Worm (Caenorhabditis elegans): Measurements from ENCODE around the gene ZK930.2.

The ZK930.2 gene

DNA sequence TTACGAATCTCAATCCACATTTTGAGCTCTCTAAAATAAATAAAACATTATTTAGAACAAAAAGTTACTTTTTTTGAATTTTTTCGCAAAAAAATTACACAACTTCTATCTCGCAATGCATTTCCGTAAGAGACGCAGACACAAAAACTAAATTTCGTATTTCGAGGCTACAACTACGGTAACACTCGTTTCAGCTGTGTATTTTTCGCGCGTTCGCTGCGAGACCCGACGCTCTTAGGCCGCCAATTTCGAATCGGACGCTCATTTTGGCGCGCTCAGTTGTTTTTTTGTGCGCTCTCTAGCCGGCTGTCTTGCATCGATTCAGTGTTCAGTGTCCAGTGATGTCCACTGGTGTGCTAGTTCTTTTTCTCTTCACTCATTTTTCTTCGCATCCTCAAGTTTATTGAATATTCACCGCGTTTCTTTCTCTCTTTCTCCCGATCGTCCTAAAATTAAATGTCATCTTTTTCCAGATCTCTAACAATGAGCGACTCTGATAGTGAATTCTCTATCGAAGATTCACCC lies 18.5 kb downstream of the ZK930.2 start, which contains the start of the genes npp-3 and top-2 (continued):
- TF ChIP-seq daf-19 (GFP tag; conservative IDR thresholded peaks at IDR 0.05) (no peak), dmd-8 (GFP tag; IDR thresholded peaks at IDR 0.05) (no peak), Y105C5A.15 (GFP tag; IDR thresholded peaks at IDR 0.05) (no peak), nhr-6 (tag; optimal IDR thresholded peaks at IDR 0.05) (peak; percentile 84), ztf-7 (tag; optimal IDR thresholded peaks at IDR 0.05) (no peak), unc-39 (tag; optimal IDR thresholded peaks at IDR 0.05) (no peak), lin-1 (GFP tag; IDR thresholded peaks at IDR 0.05) (peak; percentile 40; the same call in 1 of the 2 replicates), hif-1 (tag; optimal IDR thresholded peaks at IDR 0.05) (peak; percentile 41 to 87), fkh-10 (GFP tag; optimal IDR thresholded peaks at IDR 0.05) (peak; percentile 97), nhr-28 (tag; optimal IDR thresholded peaks at IDR 0.05) (peak; percentile 73), ceh-28 (tag; optimal IDR thresholded peaks at IDR 0.05) (no peak), Y5F2A.4 (GFP tag; optimal IDR thresholded peaks at IDR 0.05) (no peak), lin-38 (GFP tag; IDR thresholded peaks at IDR 0.05) (peak; percentile 93), hlh-30 (tag; optimal IDR thresholded peaks at IDR 0.05; ENCODE audit: insufficient read depth) (peak; percentile 93), attf-4 (tag; optimal IDR thresholded peaks at IDR 0.05) (no peak), vab-7 (GFP tag; IDR thresholded peaks at IDR 0.05) (peak; percentile 84), mdl-1 (tag; optimal IDR thresholded peaks at IDR 0.05) (peak in 1 of 2 experiments; percentile 77), Y75B8A.6 (GFP tag; IDR thresholded peaks at IDR 0.05) (no peak), fos-1 (tag; optimal IDR thresholded peaks at IDR 0.05) (no peak), nhr-102 (tag; optimal IDR thresholded peaks at IDR 0.05) (peak; percentile 86), ces-1 (GFP tag; optimal IDR thresholded peaks at IDR 0.05) (no peak), D1046.2 (GFP tag; IDR thresholded peaks at IDR 0.05) (peak; percentile 100), ztf-11 (tag; optimal IDR thresholded peaks at IDR 0.05) (no peak), arid-1 (GFP tag; conservative IDR thresholded peaks at IDR 0.05) (peak; percentile 93), ceh-32 (tag; optimal IDR thresholded peaks at IDR 0.05; ENCODE audit: poor library complexity) (no peak), zag-1 (tag; optimal IDR thresholded peaks at IDR 0.05) (no peak), ceh-44 (GFP tag; IDR thresholded peaks at IDR 0.05) (peak; percentile 57; the same call in 1 of the 2 replicates), ctbp-1 (GFP tag; IDR thresholded peaks at IDR 0.05) (peak; percentile 87), dmd-6 (GFP tag; IDR thresholded peaks at IDR 0.05) (peak; percentile 79), nhr-111 (GFP tag; optimal IDR thresholded peaks at IDR 0.05) (no peak), daf-16 (GFP tag; optimal IDR thresholded peaks at IDR 0.05) (peak in 1 of 2 experiments; percentile 80), daf-16 (tag; optimal IDR thresholded peaks at IDR 0.05) (peak; percentile 77), nhr-48 (tag; optimal IDR thresholded peaks at IDR 0.05) (peak; percentile 70), nhr-25 (tag; optimal IDR thresholded peaks at IDR 0.05; ENCODE audit: borderline replicate concordance, insufficient read depth) (peak; percentile 87), lin-13 (GFP tag; optimal IDR thresholded peaks at IDR 0.05) (peak; percentile 93), nhr-42 (GFP tag; IDR thresholded peaks at IDR 0.05) (peak; percentile 74; the same call in 1 of the 2 replicates), duxl-1 (tag; optimal IDR thresholded peaks at IDR 0.05; ENCODE audit: poor library complexity) (peak; percentile 85), set-16 (GFP tag; IDR thresholded peaks at IDR 0.05) (peak; percentile 48; the same call in 1 of the 2 replicates), lim-7 (GFP tag; IDR thresholded peaks at IDR 0.05) (no peak), mep-1 (tag; optimal IDR thresholded peaks at IDR 0.05) (peak; percentile 97), cey-2 (tag; optimal IDR thresholded peaks at IDR 0.05; ENCODE audit: borderline replicate concordance, insufficient read depth) (no peak), lin-15B (tag; optimal IDR thresholded peaks at IDR 0.05) (peak; percentile 59), ama-1 (optimal IDR thresholded peaks at IDR 0.05) (peak; percentile 78), nhr-11 (tag; optimal IDR thresholded peaks at IDR 0.05) (peak; percentile 99), aly-2 (tag; optimal IDR thresholded peaks at IDR 0.05) (no peak), pqm-1 (tag; optimal IDR thresholded peaks at IDR 0.05) (no peak), lsy-2 (tag; optimal IDR thresholded peaks at IDR 0.05) (peak; percentile 98 to 99), tag-97 (GFP tag; IDR thresholded peaks at IDR 0.05) (no peak), dpl-1 (GFP tag; optimal IDR thresholded peaks at IDR 0.05) (peak; percentile 99), T26A8.4 (GFP tag; IDR thresholded peaks at IDR 0.05) (peak; percentile 89), jun-1 (tag; optimal IDR thresholded peaks at IDR 0.05) (peak; percentile 75)

All from whole organism, L4 larva.